Worm (Caenorhabditis elegans) whole organism, L4 larva: ENCODE data around the gene C35A11.2.

Source experiments
- attf-4 ChIP-seq: sonication (generic microtip); optimal IDR thresholded peaks from 3 replicates; lab custom pipeline; 2017; ENCODE audit warnings: missing biosample characterization, missing genetic modification characterization
- unc-62 ChIP-seq, 3 experiments: fragments of 150-350 bp in 1 of 3; sonication (generic microtip); optimal IDR thresholded peaks in 2 of 3; peaks in 1 of 3; 1 replicate in 1 of 3; 2 replicates in 2 of 3; lab custom pipeline; 2014 to 2017; ENCODE audit warnings: missing biosample characterization in 3 of 3, missing genetic modification characterization in 3 of 3, missing genetic modification reagents in 3 of 3, missing genotype in 1 of 3

- no peak for TF ChIP-seq unc-62 (GFP tag; optimal IDR thresholded peaks at IDR 0.05 in 1 of 2; lab: Kevin White, UChicago)
- TF ChIP-seq unc-62 (tag; optimal IDR thresholded peaks at IDR 0.05; lab: Kevin White, UChicago) = no peak
- TF ChIP-seq attf-4 (tag; lab: Kevin White, UChicago) = no peak
These were observed 46.4 kb downstream of the C35A11.2 start, which contains the start of gene F08F3.8 for ce11 chrV:5432499-5432898.
